Worm (Caenorhabditis elegans) whole organism, L4 larva: ENCODE results near the gene sqv-4.
A peak's percentile ranks its signal among the peaks of the same experiment; 100 is the strongest.

Experiments
- F37D6.2 ChIP-seq: sonication (generic microtip); optimal IDR thresholded peaks from 2 replicates; lab custom pipeline; 2016; ENCODE audit warnings: mild to moderate bottlenecking, missing genetic modification characterization, missing compliant biosample characterization
- F44E2.7 ChIP-seq: fragments of 200-800 bp; sonication (Bioruptor generic); IDR thresholded peaks from 2 replicates; pipeline ENCODE4 v2.1.2; 2022; ENCODE audit warnings: missing genetic modification characterization, missing compliant biosample characterization
- R02D3.7 ChIP-seq: fragments of 150-350 bp; sonication (generic microtip); optimal IDR thresholded peaks from 3 replicates; lab custom pipeline; 2014; ENCODE audit warnings: missing biosample characterization, missing genetic modification characterization
- ZK546.5 ChIP-seq, 2 experiments: sonication (generic microtip); optimal IDR thresholded peaks; 2 replicates each; lab custom pipeline; 2017; ENCODE audit warnings: missing biosample characterization in 2 of 2, missing genetic modification characterization in 2 of 2
- aha-1 ChIP-seq: fragments of 150-350 bp; peaks from one replicate; lab custom pipeline; 2014; ENCODE audit warnings: missing biosample characterization, missing genetic modification characterization
- aly-2 ChIP-seq: sonication (generic microtip); optimal IDR thresholded peaks from 2 replicates; lab custom pipeline; 2018; ENCODE audit warnings: missing biosample characterization, missing genetic modification characterization
- ceh-62 ChIP-seq: sonication (generic microtip); optimal IDR thresholded peaks from 2 replicates; lab custom pipeline; 2017; ENCODE audit warnings: missing biosample characterization, missing genetic modification characterization
- ces-1 ChIP-seq: fragments of 150-350 bp; sonication (generic microtip); optimal IDR thresholded peaks from 4 replicates; lab custom pipeline; 2014; ENCODE audit warnings: missing biosample characterization, missing genetic modification reagents, missing genetic modification characterization
- cey-2 ChIP-seq: sonication (generic microtip); optimal IDR thresholded peaks from 3 replicates; lab custom pipeline; 2017; ENCODE audit warnings: missing genetic modification characterization, mild to moderate bottlenecking, missing compliant biosample characterization, antibody characterized with exemption, borderline replicate concordance; ENCODE audit not compliant: insufficient read depth
- daf-19 ChIP-seq: fragments of 200-800 bp; sonication (Bioruptor generic); conservative IDR thresholded peaks from 2 replicates; pipeline ENCODE4 v1.3.6; 2022; ENCODE audit warnings: missing genetic modification characterization, missing compliant biosample characterization
- daf-8 ChIP-seq: fragments of 200-800 bp; sonication (Bioruptor generic); IDR thresholded peaks from 2 replicates; pipeline ENCODE4 v1.3.6; 2022; ENCODE audit warnings: missing genetic modification characterization, missing compliant biosample characterization
- dmd-6 ChIP-seq: fragments of 200-800 bp; sonication (Bioruptor generic); IDR thresholded peaks from 2 replicates; pipeline ENCODE4 v1.3.6; 2022; ENCODE audit warnings: missing genetic modification reagents, missing genetic modification characterization, missing compliant biosample characterization
- egl-27 ChIP-seq: sonication (generic microtip); optimal IDR thresholded peaks from 3 replicates; lab custom pipeline; 2017; ENCODE audit warnings: missing biosample characterization, missing genetic modification reagents, missing genetic modification characterization
- egl-43 ChIP-seq: fragments of 200-800 bp; sonication (Bioruptor generic); IDR thresholded peaks from 2 replicates; pipeline ENCODE4 v1.3.6; 2022; ENCODE audit warnings: missing genetic modification reagents, missing genetic modification characterization, missing compliant biosample characterization
- fkh-10 ChIP-seq: fragments of 150-350 bp; optimal IDR thresholded peaks from 2 replicates; lab custom pipeline; 2014; ENCODE audit warnings: missing biosample characterization, missing genetic modification reagents, missing genetic modification characterization
- fos-1 ChIP-seq: fragments of 150-350 bp; optimal IDR thresholded peaks from 2 replicates; lab custom pipeline; 2014; ENCODE audit warnings: missing biosample characterization, missing genetic modification characterization
- hmg-1.1 ChIP-seq: fragments of 200-800 bp; sonication (Bioruptor generic); IDR thresholded peaks from 2 replicates; pipeline ENCODE4 v1.3.6; 2022; ENCODE audit warnings: missing genetic modification reagents, missing genetic modification characterization, missing compliant biosample characterization
- lin-1 ChIP-seq: fragments of 200-800 bp; sonication (Bioruptor generic); IDR thresholded peaks from 2 replicates; pipeline ENCODE4 v1.3.6; 2022; ENCODE audit warnings: missing genetic modification reagents, missing genetic modification characterization, missing compliant biosample characterization
- lin-13 ChIP-seq: fragments of 150-350 bp; optimal IDR thresholded peaks from 2 replicates; lab custom pipeline; 2014; ENCODE audit warnings: missing biosample characterization, missing genetic modification reagents, missing genetic modification characterization
- lin-38 ChIP-seq: fragments of 200-800 bp; sonication (Bioruptor generic); IDR thresholded peaks from 2 replicates; pipeline ENCODE4 v1.3.6; 2022; ENCODE audit warnings: missing genetic modification reagents, missing genetic modification characterization, missing compliant biosample characterization
- lin-39 ChIP-seq: fragments of 150-350 bp; optimal IDR thresholded peaks from 2 replicates; lab custom pipeline; 2014; ENCODE audit warnings: missing biosample characterization, missing genetic modification reagents, missing genetic modification characterization
- madf-9 ChIP-seq: fragments of 200-800 bp; sonication (Bioruptor generic); conservative IDR thresholded peaks from 2 replicates; pipeline ENCODE4 v1.3.6; 2022; ENCODE audit warnings: missing genetic modification reagents, missing genetic modification characterization, missing compliant biosample characterization
- mdl-1 ChIP-seq, 2 experiments: fragments of 150-350 bp in 1 of 2; sonication (generic microtip) in 1 of 2; optimal IDR thresholded peaks; 2 replicates each; lab custom pipeline; 2014 to 2017; ENCODE audit warnings: missing biosample characterization in 2 of 2, missing genetic modification characterization in 2 of 2
- mdt-29 ChIP-seq: fragments of 200-800 bp; sonication (Bioruptor generic); IDR thresholded peaks from 2 replicates; pipeline ENCODE4 v1.3.6; 2022; ENCODE audit warnings: missing genetic modification reagents, missing genetic modification characterization, missing compliant biosample characterization
- nhr-102 ChIP-seq: sonication (generic microtip); optimal IDR thresholded peaks from 2 replicates; lab custom pipeline; 2016; ENCODE audit warnings: mild to moderate bottlenecking, missing genetic modification characterization, moderate library complexity, missing compliant biosample characterization
- nhr-25 ChIP-seq: sonication (generic microtip); optimal IDR thresholded peaks from 2 replicates; lab custom pipeline; 2017; ENCODE audit warnings: missing genetic modification characterization, mild to moderate bottlenecking, missing compliant biosample characterization, antibody characterized with exemption, moderate library complexity, borderline replicate concordance; ENCODE audit not compliant: insufficient read depth
- nhr-28 ChIP-seq: fragments of 150-350 bp; optimal IDR thresholded peaks from 2 replicates; lab custom pipeline; 2014; ENCODE audit warnings: missing biosample characterization, missing genetic modification characterization
- nhr-42 ChIP-seq: fragments of 200-800 bp; sonication (Bioruptor generic); IDR thresholded peaks from 2 replicates; pipeline ENCODE4 v1.3.6; 2022; ENCODE audit warnings: missing genetic modification characterization, missing compliant biosample characterization
- nhr-77 ChIP-seq: fragments of 150-350 bp; optimal IDR thresholded peaks from 2 replicates; lab custom pipeline; 2014; ENCODE audit warnings: missing biosample characterization, missing genetic modification characterization
- php-3 ChIP-seq: fragments of 200-800 bp; sonication (Bioruptor generic); IDR thresholded peaks from 2 replicates; pipeline ENCODE4 v1.3.6; 2022; ENCODE audit warnings: missing genetic modification reagents, missing genetic modification characterization, missing compliant biosample characterization
- pqm-1 ChIP-seq: sonication (generic microtip); optimal IDR thresholded peaks from 2 replicates; lab custom pipeline; 2017; ENCODE audit warnings: missing biosample characterization, missing genetic modification characterization
- spr-1 ChIP-seq: sonication (generic microtip); optimal IDR thresholded peaks from 2 replicates; lab custom pipeline; 2016; ENCODE audit warnings: mild to moderate bottlenecking, missing genetic modification characterization, missing compliant biosample characterization
- tag-97 ChIP-seq: fragments of 200-800 bp; sonication (Bioruptor generic); IDR thresholded peaks from 2 replicates; pipeline ENCODE4 v1.3.6; 2022; ENCODE audit warnings: missing genetic modification characterization, missing compliant biosample characterization
- unc-62 ChIP-seq, 3 experiments: fragments of 150-350 bp in 1 of 3; sonication (generic microtip); optimal IDR thresholded peaks in 2 of 3; peaks in 1 of 3; 1 replicate in 1 of 3; 2 replicates in 2 of 3; lab custom pipeline; 2014 to 2017; ENCODE audit warnings: missing biosample characterization in 3 of 3, missing genetic modification characterization in 3 of 3, missing genetic modification reagents in 3 of 3, missing genotype in 1 of 3
- zfp-3 ChIP-seq: fragments of 200-800 bp; sonication (Bioruptor generic); conservative IDR thresholded peaks from 2 replicates; pipeline ENCODE4 v1.3.6; 2022; ENCODE audit warnings: missing genetic modification reagents, missing genetic modification characterization, missing compliant biosample characterization
- ztf-11 ChIP-seq: fragments of 150-350 bp; optimal IDR thresholded peaks from 2 replicates; lab custom pipeline; 2014; ENCODE audit warnings: missing biosample characterization, missing genetic modification characterization

The sqv-4 gene

DNA sequence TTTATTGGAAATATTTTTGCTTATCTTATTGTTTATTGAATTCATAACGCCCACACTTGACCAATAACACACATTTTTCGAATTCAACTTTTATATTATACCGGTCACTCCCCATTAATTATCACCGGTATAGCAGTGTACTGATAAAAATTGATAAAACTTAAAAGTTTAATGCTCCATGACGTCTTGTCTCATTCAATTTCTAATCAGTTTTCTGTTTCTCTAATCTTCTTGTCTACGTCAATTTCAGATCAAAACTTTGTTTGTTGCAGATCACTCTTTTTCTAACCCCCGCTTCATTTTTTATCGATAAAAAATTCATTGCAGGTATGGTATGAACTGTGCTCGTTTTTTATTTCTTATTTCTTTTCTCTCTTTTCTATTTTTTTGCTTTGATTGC is 32.5 kb upstream of the sqv-4 start (continued):
- TF ChIP-seq mdl-1 (tag; optimal IDR thresholded peaks at IDR 0.05; lab: Kevin White, UChicago) (peak in 1 of 2 experiments; percentile 72), pqm-1 (tag; lab: Kevin White, UChicago) (peak; percentile 98), nhr-77 (tag; lab: Kevin White, UChicago) (peak; percentile 82), php-3 (GFP tag; lab: Robert Waterston, UW) (peak; percentile 93), nhr-42 (GFP tag; lab: Robert Waterston, UW) (no peak), ZK546.5 (tag; optimal IDR thresholded peaks at IDR 0.05; lab: Kevin White, UChicago) (no peak), egl-43 (GFP tag; lab: Robert Waterston, UW) (no peak), nhr-25 (tag; lab: Kevin White, UChicago) (no peak), lin-39 (tag; lab: Kevin White, UChicago) (no peak), lin-38 (GFP tag; lab: Robert Waterston, UW) (no peak), F44E2.7 (GFP tag; lab: Robert Waterston, UW) (no peak), ztf-11 (tag; lab: Kevin White, UChicago) (no peak), mdt-29 (GFP tag; lab: Robert Waterston, UW) (no peak), hmg-1.1 (GFP tag; lab: Robert Waterston, UW) (no peak), madf-9 (GFP tag; lab: Robert Waterston, UW) (no peak), R02D3.7 (no peak), nhr-102 (tag; lab: Kevin White, UChicago) (peak; percentile 76), lin-1 (GFP tag; lab: Robert Waterston, UW) (peak; percentile 92), F37D6.2 (tag; lab: Kevin White, UChicago) (no peak), tag-97 (GFP tag; lab: Robert Waterston, UW) (no peak), dmd-6 (GFP tag; lab: Robert Waterston, UW) (peak; percentile 99), aly-2 (tag; lab: Kevin White, UChicago) (no peak), spr-1 (tag; lab: Kevin White, UChicago) (no peak)

DNA sequence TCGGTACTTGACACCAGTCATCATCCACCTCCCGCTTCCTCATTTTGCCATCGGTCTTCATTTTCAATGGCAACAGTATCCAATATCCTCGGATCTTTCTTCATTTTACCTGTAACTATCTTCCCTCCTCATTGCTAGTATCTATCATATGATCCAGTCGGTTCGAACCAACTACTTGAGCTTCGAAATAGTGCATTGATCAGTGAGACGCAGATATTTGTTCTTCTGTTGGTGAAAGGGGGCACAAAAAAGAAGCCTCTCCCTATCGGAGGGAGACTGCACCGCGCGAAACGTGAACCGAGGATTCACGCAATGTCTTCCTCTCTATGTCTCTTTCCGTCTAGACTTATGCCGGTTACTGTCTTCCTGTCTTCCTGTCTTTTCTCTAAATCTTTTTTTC is 30.0 kb upstream of the sqv-4 start:
- no peak for TF ChIP-seq zfp-3 (GFP tag; lab: Robert Waterston, UW)
- peak in 1 of 2 experiments; percentile 7 for TF ChIP-seq unc-62 (GFP tag; optimal IDR thresholded peaks at IDR 0.05 in 1 of 2; lab: Kevin White, UChicago)
- no peak for TF ChIP-seq unc-62 (tag; optimal IDR thresholded peaks at IDR 0.05; lab: Kevin White, UChicago)
- TF ChIP-seq, all 104 proteins: peak for 1

DNA sequence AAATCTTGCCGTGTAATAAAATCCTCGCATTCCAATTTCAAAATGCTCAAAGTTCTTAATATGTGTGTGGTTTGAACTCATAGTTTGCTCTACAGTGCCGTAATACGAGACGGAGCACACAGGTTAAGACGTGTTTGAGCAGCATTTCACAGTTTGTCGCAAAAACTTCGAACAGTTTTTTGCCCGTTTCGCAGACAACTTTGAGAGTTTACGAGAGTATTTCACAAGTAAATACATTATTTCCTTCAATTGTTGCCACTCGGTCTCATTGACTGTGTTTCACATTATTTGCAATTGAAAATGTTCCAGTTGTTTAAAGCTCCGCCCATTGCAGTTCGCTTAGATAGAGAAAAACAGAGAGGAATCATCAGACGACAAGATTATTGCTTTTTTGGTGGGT is 26.3 kb upstream of the sqv-4 start, which contains the start of gene F29F11.20:
Gene F29F11.20 (plus strand): TSS at position 301 of the 400 bp plus-strand sequence.
- TF ChIP-seq fkh-10 (GFP tag; lab: Kevin White, UChicago) (no peak), ceh-62 (tag; lab: Kevin White, UChicago) (no peak), hmg-1.1 (GFP tag; lab: Robert Waterston, UW) (no peak), daf-19 (GFP tag; lab: Robert Waterston, UW) (no peak), spr-1 (tag; lab: Kevin White, UChicago) (no peak), fos-1 (no peak), egl-27 (tag; lab: Kevin White, UChicago) (no peak), aha-1 (no peak), nhr-28 (tag; lab: Kevin White, UChicago) (no peak), cey-2 (tag; lab: Kevin White, UChicago) (no peak), lin-13 (GFP tag; lab: Kevin White, UChicago) (no peak)

DNA sequence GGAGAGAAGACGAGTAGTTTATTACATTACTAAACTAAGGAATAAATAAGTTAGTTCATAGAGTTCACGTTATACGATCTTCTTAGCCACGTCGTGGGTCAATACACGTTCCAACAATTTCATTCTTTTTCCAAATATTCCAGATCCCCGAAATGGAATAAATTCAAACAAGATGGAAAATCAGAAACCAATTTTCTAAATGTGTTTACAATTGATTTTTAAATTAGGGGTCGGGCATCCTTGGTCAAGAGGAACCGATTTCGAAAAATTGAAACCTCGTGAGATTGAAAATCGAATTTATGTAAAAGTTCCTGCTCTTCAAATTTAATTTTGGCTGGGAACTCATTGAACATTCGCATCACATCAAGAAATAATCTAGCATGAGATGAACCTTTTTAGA is 23.5 kb upstream of the sqv-4 start:
- TF ChIP-seq daf-8 (GFP tag; lab: Robert Waterston, UW) (no peak), ces-1 (GFP tag; lab: Kevin White, UChicago) (peak; percentile 23), fkh-10 (GFP tag; lab: Kevin White, UChicago) (peak; percentile 18)
